Fruit fly (Drosophila melanogaster) whole organism, embryonic: Measurements from ENCODE around the gene DCTN6-p27.
A peak's percentile ranks its signal among the peaks of the same experiment; 100 is the strongest.

Source experiments
- Bteb2 ChIP-seq: fragments of 200-800 bp; sonication (Bioruptor generic); optimal IDR thresholded peaks from 2 replicates; lab custom pipeline; 2016; ENCODE audit warnings: missing biosample characterization, missing genetic modification characterization
- CG10209 ChIP-seq: fragments of 200-800 bp; sonication (Bioruptor generic); optimal IDR thresholded peaks from 3 replicates; lab custom pipeline; 2017; ENCODE audit warnings: missing biosample characterization, mild to moderate bottlenecking, missing genetic modification characterization, missing genetic modification reagents
- CG10321 ChIP-seq: fragments of 200-800 bp; sonication (Bioruptor generic); IDR thresholded peaks from 2 replicates; pipeline ENCODE4 v1.3.6; 2022; ENCODE audit warnings: missing biosample characterization, missing genetic modification characterization
- CG10431 ChIP-seq: fragments of 200-800 bp; sonication (Bioruptor generic); optimal IDR thresholded peaks from 3 replicates; lab custom pipeline; 2018; ENCODE audit warnings: missing biosample characterization, mild to moderate bottlenecking, missing genetic modification characterization
- CG11695 ChIP-seq: fragments of 200-800 bp; sonication (Bioruptor generic); IDR thresholded peaks from 3 replicates; pipeline ENCODE4 v1.3.6; 2022; ENCODE audit warnings: missing biosample characterization, missing genetic modification characterization
- CG12391 ChIP-seq: fragments of 200-800 bp; sonication (Bioruptor generic); optimal IDR thresholded peaks from 3 replicates; lab custom pipeline; 2018; ENCODE audit warnings: missing biosample characterization, mild to moderate bottlenecking, missing genetic modification characterization, moderate library complexity
- CG12769 ChIP-seq: fragments of 200-800 bp; sonication (Bioruptor generic); optimal IDR thresholded peaks from 2 replicates; lab custom pipeline; 2019; ENCODE audit warnings: missing biosample characterization, mild to moderate bottlenecking, missing genetic modification characterization, moderate library complexity
- CG13424 ChIP-seq: fragments of 200-800 bp; sonication (Bioruptor generic); optimal IDR thresholded peaks from 2 replicates; lab custom pipeline; 2019; ENCODE audit warnings: missing biosample characterization, mild to moderate bottlenecking, missing genetic modification characterization, moderate library complexity
- CG14667 ChIP-seq: fragments of 200-800 bp; sonication (Bioruptor generic); IDR thresholded peaks from 2 replicates; pipeline ENCODE4 v1.3.6; 2022; ENCODE audit warnings: missing biosample characterization, missing genetic modification characterization
- CG14860 ChIP-seq: fragments of 200-800 bp; sonication (Bioruptor generic); IDR thresholded peaks from 3 replicates; pipeline ENCODE4 v1.3.6; 2022; ENCODE audit warnings: missing biosample characterization, missing genetic modification characterization; ENCODE audit not compliant: partially characterized antibody
- CG14965 ChIP-seq: fragments of 200-800 bp; sonication (Bioruptor generic); optimal IDR thresholded peaks from 2 replicates; lab custom pipeline; 2016; ENCODE audit warnings: missing biosample characterization, missing genetic modification characterization, borderline replicate concordance
- CG18011 ChIP-seq: fragments of 200-800 bp; sonication (Bioruptor generic); optimal IDR thresholded peaks from 2 replicates; lab custom pipeline; 2017; ENCODE audit warnings: missing biosample characterization, missing genetic modification characterization, mild to moderate bottlenecking, moderate library complexity, missing genotype
- CG18599 ChIP-seq: fragments of 200-800 bp; sonication (Bioruptor generic); optimal IDR thresholded peaks from 3 replicates; lab custom pipeline; 2017; ENCODE audit warnings: missing biosample characterization, missing genetic modification characterization, mild to moderate bottlenecking, moderate library complexity, missing genetic modification reagents
- CG2202 ChIP-seq: fragments of 200-800 bp; sonication (Bioruptor generic); optimal IDR thresholded peaks from 2 replicates; lab custom pipeline; 2018; ENCODE audit warnings: missing biosample characterization, mild to moderate bottlenecking, missing genetic modification characterization
- CG31388 ChIP-seq: fragments of 200-800 bp; sonication (Bioruptor generic); optimal IDR thresholded peaks from 2 replicates; lab custom pipeline; 2016; ENCODE audit warnings: missing biosample characterization, missing genetic modification characterization
- CG33557 ChIP-seq: fragments of 200-800 bp; sonication (Bioruptor generic); optimal IDR thresholded peaks from 2 replicates; lab custom pipeline; 2019; ENCODE audit warnings: missing biosample characterization, mild to moderate bottlenecking, missing genetic modification characterization, moderate library complexity
- CG34422 ChIP-seq: fragments of 200-800 bp; sonication (Bioruptor generic); IDR thresholded peaks from 3 replicates; pipeline ENCODE4 v1.3.6; 2022; ENCODE audit warnings: missing biosample characterization, missing genetic modification characterization
- CG4328 ChIP-seq: fragments of 200-800 bp; sonication (Bioruptor generic); optimal IDR thresholded peaks from 3 replicates; lab custom pipeline; 2017; ENCODE audit warnings: missing biosample characterization, missing genetic modification reagents, missing genetic modification characterization
- CG8944 ChIP-seq: fragments of 200-800 bp; sonication (Bioruptor generic); optimal IDR thresholded peaks from 3 replicates; lab custom pipeline; 2016; ENCODE audit warnings: missing biosample characterization, missing genetic modification characterization
- CG9932 ChIP-seq: fragments of 200-800 bp; sonication (Bioruptor generic); IDR thresholded peaks from 2 replicates; pipeline ENCODE4 v1.3.6; 2022; ENCODE audit warnings: missing biosample characterization, missing genetic modification characterization
- Hmr ChIP-seq: fragments of 200-800 bp; sonication (Bioruptor generic); optimal IDR thresholded peaks from 3 replicates; lab custom pipeline; 2017; ENCODE audit warnings: mild to moderate bottlenecking, missing biosample characterization, missing genetic modification reagents, missing genetic modification characterization
- Kr ChIP-seq: fragments of 200-800 bp; sonication (Bioruptor generic); optimal IDR thresholded peaks from 2 replicates; lab custom pipeline; 2017; ENCODE audit warnings: missing biosample characterization, mild to moderate bottlenecking, missing genetic modification characterization
- MESR4 ChIP-seq: fragments of 200-800 bp; sonication (Bioruptor generic); optimal IDR thresholded peaks from 2 replicates; lab custom pipeline; 2018; ENCODE audit warnings: missing biosample characterization, mild to moderate bottlenecking, missing genetic modification characterization, moderate library complexity
- Max ChIP-seq: fragments of 200-800 bp; sonication (Bioruptor generic); optimal IDR thresholded peaks from 2 replicates; lab custom pipeline; 2016; ENCODE audit warnings: missing biosample characterization, mild to moderate bottlenecking, missing genetic modification characterization
- NFAT ChIP-seq: fragments of 200-800 bp; sonication (Bioruptor generic); IDR thresholded peaks from 2 replicates; pipeline ENCODE4 v1.3.6; 2022; ENCODE audit warnings: missing biosample characterization, missing genetic modification characterization
- Oli ChIP-seq: fragments of 200-800 bp; sonication (Bioruptor generic); optimal IDR thresholded peaks from 2 replicates; lab custom pipeline; 2018; ENCODE audit warnings: missing biosample characterization, mild to moderate bottlenecking, missing genetic modification characterization, moderate library complexity
- Optix ChIP-seq: fragments of 200-800 bp; sonication (Bioruptor generic); IDR thresholded peaks from 3 replicates; pipeline ENCODE4 v1.3.6; 2022; ENCODE audit warnings: missing biosample characterization, missing genetic modification characterization
- Sox102F ChIP-seq: fragments of 200-800 bp; sonication (Bioruptor generic); optimal IDR thresholded peaks from 2 replicates; lab custom pipeline; 2018; ENCODE audit warnings: missing biosample characterization, mild to moderate bottlenecking, missing genetic modification characterization, moderate library complexity
- Spps ChIP-seq: fragments of 200-800 bp; sonication (Bioruptor generic); optimal IDR thresholded peaks from 2 replicates; lab custom pipeline; 2018; ENCODE audit warnings: missing biosample characterization, mild to moderate bottlenecking, missing genetic modification characterization
- Vsx1 ChIP-seq: fragments of 200-800 bp; sonication (Bioruptor generic); optimal IDR thresholded peaks from 2 replicates; lab custom pipeline; 2017; ENCODE audit warnings: missing biosample characterization, mild to moderate bottlenecking, missing genetic modification characterization, missing genetic modification reagents
- btn ChIP-seq: fragments of 200-800 bp; sonication (Bioruptor generic); optimal IDR thresholded peaks from 2 replicates; lab custom pipeline; 2016; ENCODE audit warnings: missing biosample characterization, missing genetic modification characterization
- corto ChIP-seq: fragments of 200-800 bp; sonication (Bioruptor generic); optimal IDR thresholded peaks from 2 replicates; lab custom pipeline; 2016; ENCODE audit warnings: missing biosample characterization, mild to moderate bottlenecking, missing genetic modification characterization, moderate library complexity
- crc ChIP-seq: fragments of 200-800 bp; sonication (Bioruptor generic); optimal IDR thresholded peaks from 2 replicates; lab custom pipeline; 2016; ENCODE audit warnings: missing biosample characterization, missing genetic modification characterization
- esg ChIP-seq: fragments of 200-800 bp; sonication (Bioruptor generic); conservative IDR thresholded peaks from 2 replicates; pipeline ENCODE4 v1.3.6; 2022; ENCODE audit warnings: missing biosample characterization, missing genetic modification characterization
- eyg ChIP-seq: fragments of 200-800 bp; sonication (Bioruptor generic); optimal IDR thresholded peaks from 3 replicates; lab custom pipeline; 2016; ENCODE audit warnings: missing biosample characterization, missing genetic modification characterization
- fd96Cb ChIP-seq: fragments of 200-800 bp; sonication (Bioruptor generic); optimal IDR thresholded peaks from 2 replicates; lab custom pipeline; 2018; ENCODE audit warnings: missing biosample characterization, mild to moderate bottlenecking, missing genetic modification characterization, moderate library complexity
- fu2 ChIP-seq: fragments of 200-800 bp; sonication (Bioruptor generic); optimal IDR thresholded peaks from 2 replicates; lab custom pipeline; 2016; ENCODE audit warnings: missing biosample characterization, missing genetic modification characterization
- maf-S ChIP-seq: fragments of 200-800 bp; sonication (Bioruptor generic); optimal IDR thresholded peaks from 2 replicates; lab custom pipeline; 2016; ENCODE audit warnings: missing biosample characterization, missing genetic modification characterization
- mam ChIP-seq: fragments of 200-800 bp; sonication (Bioruptor generic); optimal IDR thresholded peaks from 3 replicates; lab custom pipeline; 2016; ENCODE audit warnings: missing biosample characterization, missing genetic modification characterization
- nerfin-1 ChIP-seq: fragments of 200-800 bp; sonication (Bioruptor generic); optimal IDR thresholded peaks from 3 replicates; lab custom pipeline; 2019; ENCODE audit warnings: missing biosample characterization, mild to moderate bottlenecking, missing genetic modification characterization, moderate library complexity
- onecut ChIP-seq: fragments of 200-800 bp; sonication (Bioruptor generic); IDR thresholded peaks from 2 replicates; pipeline ENCODE4 v1.3.6; 2022; ENCODE audit warnings: missing biosample characterization, missing genetic modification characterization
- phol ChIP-seq: fragments of 200-800 bp; sonication (Bioruptor generic); optimal IDR thresholded peaks from 3 replicates; lab custom pipeline; 2018; ENCODE audit warnings: missing biosample characterization, mild to moderate bottlenecking, missing genetic modification characterization, moderate library complexity
- sc ChIP-seq, 3 experiments: fragments of >200 bp in 2 of 3; fragments of 200-800 bp in 1 of 3; sonication (Bioruptor generic) in 1 of 3; optimal IDR thresholded peaks; 2 replicates in 2 of 3; 3 replicates in 1 of 3; lab custom pipeline; 2017; ENCODE audit warnings: mild to moderate bottlenecking in 1 of 3, missing biosample characterization in 1 of 3, missing genetic modification characterization in 1 of 3, missing genetic modification reagents in 1 of 3
- slou ChIP-seq: fragments of 200-800 bp; sonication (Bioruptor generic); optimal IDR thresholded peaks from 3 replicates; lab custom pipeline; 2016; ENCODE audit warnings: missing biosample characterization, missing genetic modification characterization
- ssp ChIP-seq: fragments of 200-800 bp; sonication (Bioruptor generic); IDR thresholded peaks from 2 replicates; pipeline ENCODE4 v1.3.6; 2022; ENCODE audit warnings: missing biosample characterization, missing genetic modification characterization
- toy ChIP-seq: fragments of 200-800 bp; sonication (Bioruptor generic); IDR thresholded peaks from 2 replicates; pipeline ENCODE4 v1.3.6; 2022; ENCODE audit warnings: missing biosample characterization, missing genetic modification characterization
- tx ChIP-seq: fragments of 200-800 bp; sonication (Bioruptor generic); optimal IDR thresholded peaks from 2 replicates; lab custom pipeline; 2016; ENCODE audit warnings: missing biosample characterization, missing genetic modification characterization
- unpg ChIP-seq: fragments of 200-800 bp; sonication (Bioruptor generic); optimal IDR thresholded peaks from 3 replicates; lab custom pipeline; 2018; ENCODE audit warnings: missing biosample characterization, mild to moderate bottlenecking, missing genetic modification characterization, moderate library complexity
- zfh1 ChIP-seq: fragments of 200-800 bp; sonication (Bioruptor generic); IDR thresholded peaks from 3 replicates; pipeline ENCODE4 v1.3.6; 2022; ENCODE audit warnings: missing biosample characterization, missing genetic modification characterization

Gene DCTN6-p27

dm6 chr2L:19135955-19136677 is 4.0 kb downstream of the DCTN6-p27 start (continued):
- TF ChIP-seq Oli (tag; lab: Kevin White, UChicago) (peak; percentile 32), CG14860 (no peak), zfh1 (GFP tag; lab: Robert Waterston, UW) (0 out of 3 replicates have a peak, but pooled peaks have one; percentile 24), sc (optimal IDR thresholded peaks at IDR 0.05; lab: Kevin White, UChicago) (no peak), sc (GFP tag; optimal IDR thresholded peaks at IDR 0.05; lab: Kevin White, UChicago) (no peak), unpg (GFP tag; lab: Kevin White, UChicago) (peak; percentile 36), ssp (GFP tag; lab: Robert Waterston, UW) (no peak), slou (GFP tag; lab: Kevin White, UChicago) (no peak), MESR4 (GFP tag; lab: Kevin White, UChicago) (no peak), phol (peak; percentile 24), CG13424 (tag; lab: Kevin White, UChicago) (peak; percentile 4), Hmr (GFP tag; lab: Kevin White, UChicago) (no peak), CG2202 (tag; lab: Kevin White, UChicago) (no peak), toy (GFP tag; lab: Robert Waterston, UW) (no peak), Sox102F (GFP tag; lab: Kevin White, UChicago) (peak; percentile 30), Vsx1 (GFP tag; lab: Kevin White, UChicago) (no peak), CG14965 (GFP tag; lab: Kevin White, UChicago) (no peak), crc (GFP tag; lab: Kevin White, UChicago) (no peak), onecut (GFP tag; lab: Robert Waterston, UW) (no peak), Kr (GFP tag; lab: Kevin White, UChicago) (no peak), mam (GFP tag; lab: Kevin White, UChicago) (no peak), CG18011 (GFP tag; lab: Kevin White, UChicago) (no peak), CG9932 (GFP tag; lab: Robert Waterston, UW) (no peak), nerfin-1 (no peak), Optix (GFP tag; lab: Robert Waterston, UW) (no peak), btn (no peak), CG8944 (no peak), maf-S (no peak), Spps (tag; lab: Kevin White, UChicago) (no peak), CG4328 (no peak), CG14667 (GFP tag; lab: Robert Waterston, UW) (no peak), CG10431 (no peak), CG11695 (no peak), tx (no peak), fd96Cb (tag; lab: Kevin White, UChicago) (no peak), CG18599 (GFP tag; lab: Kevin White, UChicago) (peak; percentile 46), CG31388 (GFP tag; lab: Kevin White, UChicago) (no peak), CG34422 (GFP tag; lab: Robert Waterston, UW) (no peak), Bteb2 (GFP tag; lab: Kevin White, UChicago) (no peak), fu2 (GFP tag; lab: Kevin White, UChicago) (no peak), CG33557 (GFP tag; lab: Kevin White, UChicago) (no peak), CG12769 (tag; lab: Kevin White, UChicago) (no peak), NFAT (no peak), CG10321 (no peak), corto (GFP tag; lab: Kevin White, UChicago) (peak; percentile 52), Max (no peak), eyg (no peak), esg (GFP tag; lab: Robert Waterston, UW) (no peak), CG12391 (tag; lab: Kevin White, UChicago) (peak; percentile 31), CG10209 (GFP tag; lab: Kevin White, UChicago) (no peak)
